Worm (Caenorhabditis elegans) whole organism, L2 larva: ENCODE data around the gene col-14.

Experiments used
- ZK546.5 ChIP-seq: sonication (generic microtip); optimal IDR thresholded peaks from 2 replicates; lab custom pipeline; 2017; ENCODE audit warnings: missing biosample characterization, missing genetic modification characterization
- peb-1 ChIP-seq: fragments of 150-350 bp; optimal IDR thresholded peaks from 2 replicates; lab custom pipeline; 2014; ENCODE audit warnings: missing biosample characterization, missing genetic modification characterization

DNA sequence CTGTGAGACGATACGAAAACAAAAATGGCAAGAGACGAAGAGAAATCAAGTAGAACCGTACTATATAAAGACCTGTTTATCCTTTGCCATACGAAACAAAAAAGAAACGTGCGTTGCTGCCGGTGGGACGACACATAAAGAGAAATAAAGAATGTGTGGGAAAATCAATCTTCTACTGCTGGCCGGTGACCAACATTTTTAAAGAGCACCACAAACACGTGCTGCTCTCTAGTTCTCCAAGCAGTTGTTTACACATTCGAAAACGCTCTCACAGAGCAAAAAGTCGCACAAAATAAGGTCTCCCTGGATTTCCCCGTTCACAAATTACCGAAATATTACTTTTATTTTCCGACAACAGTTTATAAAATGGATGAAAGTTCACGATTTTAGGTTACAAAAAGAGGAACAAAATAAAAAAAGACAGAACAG is 36.3 kb downstream of the col-14 start, which contains the start of gene imp-3:
- TF ChIP-seq peb-1 (no peak), ZK546.5 (tag; lab: Kevin White, UChicago) (no peak)
